Worm (Caenorhabditis elegans): Measurements from ENCODE around the gene R12A1.3.

DNA sequence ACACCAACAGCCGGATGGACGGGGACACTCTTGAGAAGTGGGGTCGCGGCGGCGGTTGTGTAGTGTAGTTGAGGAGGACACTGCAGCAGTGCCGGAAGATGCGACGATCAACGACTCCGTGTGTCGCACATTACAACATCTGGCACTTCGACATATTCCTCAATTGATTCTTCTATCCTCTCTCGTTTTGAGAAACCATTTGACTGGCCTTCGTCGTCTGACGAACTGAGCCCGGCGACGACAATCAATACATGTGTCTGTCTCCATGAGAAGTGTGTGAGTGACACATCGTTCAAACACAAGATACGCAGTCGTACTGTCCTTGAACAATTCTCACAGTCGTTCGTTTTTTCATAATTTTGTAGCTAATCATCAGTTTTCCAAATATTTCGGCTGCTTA lies 47.0 kb upstream of the R12A1.3 start:
- TF ChIP-seq elt-1 (tag; optimal IDR thresholded peaks at IDR 0.05): no peak
- TF ChIP-seq lin-15B (tag; optimal IDR thresholded peaks at IDR 0.05): no peak
- no peak for TF ChIP-seq nhr-23 (tag; optimal IDR thresholded peaks at IDR 0.05)
- TF ChIP-seq mdl-1 (tag; optimal IDR thresholded peaks at IDR 0.05): no peak
- no peak for TF ChIP-seq snpc-4 (tag; optimal IDR thresholded peaks at IDR 0.05)
- no peak for TF ChIP-seq eor-1 (tag; optimal IDR thresholded peaks at IDR 0.05)
- TF ChIP-seq nhr-12 (tag; optimal IDR thresholded peaks at IDR 0.05): no peak
- no peak for TF ChIP-seq elt-2 (tag; optimal IDR thresholded peaks at IDR 0.05)

Data from whole organism, L3 larva.